Worm (Caenorhabditis elegans) whole organism, late embryonic: ENCODE results near the gene C01G12.5.

Experiments
- ama-1 ChIP-seq: fragments of 150-350 bp; optimal IDR thresholded peaks from 2 replicates; lab custom pipeline; 2014
- fkh-6 ChIP-seq: sonication (generic microtip); optimal IDR thresholded peaks from 2 replicates; lab custom pipeline; 2016; ENCODE audit warnings: missing genetic modification characterization, missing compliant biosample characterization
- npax-4 ChIP-seq: sonication (generic microtip); optimal IDR thresholded peaks from 2 replicates; lab custom pipeline; 2016; ENCODE audit warnings: missing genetic modification characterization, missing compliant biosample characterization
- pha-4 ChIP-seq: fragments of 150-350 bp; optimal IDR thresholded peaks from 2 replicates; lab custom pipeline; 2018; ENCODE audit warnings: missing biosample characterization, missing genetic modification reagents, missing genetic modification characterization
- pqm-1 ChIP-seq: sonication (generic microtip); optimal IDR thresholded peaks from 2 replicates; lab custom pipeline; 2016; ENCODE audit warnings: missing genetic modification characterization, missing compliant biosample characterization
- ref-2 ChIP-seq: sonication (generic microtip); optimal IDR thresholded peaks from 2 replicates; lab custom pipeline; 2016; ENCODE audit warnings: missing genetic modification characterization, missing compliant biosample characterization
- sdc-2 ChIP-seq: sonication (generic microtip); optimal IDR thresholded peaks from 2 replicates; lab custom pipeline; 2016; ENCODE audit warnings: missing genotype, missing genetic modification characterization, missing compliant biosample characterization
- sox-4 ChIP-seq: sonication (generic microtip); optimal IDR thresholded peaks from 2 replicates; lab custom pipeline; 2017; ENCODE audit warnings: mild to moderate bottlenecking, missing genetic modification characterization, inconsistent platforms, missing compliant biosample characterization

- TF ChIP-seq pha-4, result no peak
- no peak for TF ChIP-seq npax-4 (tag; lab: Kevin White, UChicago)
- no peak for TF ChIP-seq fkh-6 (tag; lab: Kevin White, UChicago)
- TF ChIP-seq ama-1, result no peak
- TF ChIP-seq ref-2, result no peak
- no peak for TF ChIP-seq sox-4 (tag; lab: Kevin White, UChicago)
- no peak for TF ChIP-seq sdc-2
- TF ChIP-seq pqm-1, result no peak
Observed at ce11 chrII:14600852-14601313, 13.6 kb upstream of the C01G12.5 start, which contains the start of gene tps-2.
